Fruit fly (Drosophila melanogaster) whole organism, wandering third instar larva: ENCODE data around the gene CG1309.
A peak's percentile ranks its signal among the peaks of the same experiment; 100 is the strongest.

ENCODE experiments used
- Abd-B ChIP-seq: fragments of >200 bp; optimal IDR thresholded peaks from 2 replicates; lab custom pipeline; 2017; ENCODE audit warnings: missing biosample characterization, missing genetic modification characterization
- CG32264 ChIP-seq: fragments of 200-800 bp; sonication (Bioruptor generic); optimal IDR thresholded peaks from 2 replicates; lab custom pipeline; 2016; ENCODE audit warnings: missing biosample characterization, missing genetic modification characterization
- CrebA ChIP-seq: fragments of 200-800 bp; sonication (Bioruptor generic); optimal IDR thresholded peaks from 2 replicates; lab custom pipeline; 2016; ENCODE audit warnings: missing biosample characterization, mild to moderate bottlenecking, missing genetic modification characterization, borderline replicate concordance
- Dfd ChIP-seq: fragments of >200 bp; optimal IDR thresholded peaks from 2 replicates; lab custom pipeline; 2017; ENCODE audit warnings: missing biosample characterization, missing genetic modification characterization
- GATAd ChIP-seq: sonication (Bioruptor generic); optimal IDR thresholded peaks from 2 replicates; lab custom pipeline; 2016; ENCODE audit warnings: missing biosample characterization, missing genetic modification characterization
- HLH106 ChIP-seq: fragments of 200-800 bp; optimal IDR thresholded peaks from 3 replicates; lab custom pipeline; 2019; ENCODE audit warnings: missing biosample characterization, mild to moderate bottlenecking, missing genetic modification characterization, moderate library complexity
- Hnf4 ChIP-seq: fragments of 200-800 bp; sonication (Bioruptor generic); optimal IDR thresholded peaks from 2 replicates; lab custom pipeline; 2016; ENCODE audit warnings: missing biosample characterization, mild to moderate bottlenecking, missing genetic modification characterization
- Hr78 ChIP-seq: fragments of >200 bp; optimal IDR thresholded peaks from 2 replicates; lab custom pipeline; 2017; ENCODE audit warnings: missing biosample characterization, missing genetic modification characterization
- Hr83 ChIP-seq: fragments of 200-300 bp; sonication (Bioruptor generic); optimal IDR thresholded peaks from 2 replicates; lab custom pipeline; 2016; ENCODE audit warnings: missing biosample characterization, mild to moderate bottlenecking, missing genetic modification characterization, moderate library complexity; ENCODE audit not compliant: poor library complexity, severe bottlenecking
- Jra ChIP-seq: sonication (Bioruptor generic); optimal IDR thresholded peaks from 2 replicates; lab custom pipeline; 2016; ENCODE audit warnings: missing biosample characterization, missing genetic modification characterization
- Mio ChIP-seq: sonication (Bioruptor generic); optimal IDR thresholded peaks from 2 replicates; lab custom pipeline; 2016; ENCODE audit warnings: missing biosample characterization, missing genetic modification characterization
- Myc ChIP-seq: fragments of >200 bp; optimal IDR thresholded peaks from 2 replicates; lab custom pipeline; 2017
- OdsH ChIP-seq: fragments of 200-800 bp; sonication (Bioruptor generic); optimal IDR thresholded peaks from 2 replicates; lab custom pipeline; 2016; ENCODE audit warnings: missing biosample characterization, mild to moderate bottlenecking, missing genetic modification characterization
- Rel ChIP-seq, 2 experiments: fragments of 200-800 bp; sonication (Bioruptor generic) in 1 of 2; optimal IDR thresholded peaks; 2 replicates in 1 of 2; 3 replicates in 1 of 2; lab custom pipeline; 2016 to 2019; ENCODE audit warnings: mild to moderate bottlenecking in 2 of 2, missing biosample characterization in 2 of 2, missing genetic modification characterization in 2 of 2, moderate library complexity in 1 of 2
- Sp1 ChIP-seq: fragments of 200-800 bp; sonication (Bioruptor generic); optimal IDR thresholded peaks from 3 replicates; lab custom pipeline; 2019; ENCODE audit warnings: missing biosample characterization, mild to moderate bottlenecking, missing genetic modification characterization, moderate library complexity
- br ChIP-seq: fragments of 200-800 bp; sonication (Bioruptor generic); optimal IDR thresholded peaks from 2 replicates; lab custom pipeline; 2016; ENCODE audit warnings: missing biosample characterization, missing genetic modification characterization
- dl ChIP-seq, 2 experiments: fragments of 175-275, 200-275 bp in 1 of 2; fragments of 200-275 bp in 1 of 2; sonication (Bioruptor generic); optimal IDR thresholded peaks; lab custom pipeline; 2018; ENCODE audit warnings: mild to moderate bottlenecking in 2 of 2, missing biosample characterization in 2 of 2, missing genetic modification characterization in 2 of 2, moderate library complexity in 2 of 2; ENCODE audit not compliant: partially characterized antibody in 2 of 2, insufficient read depth in 1 of 2
- dsf ChIP-seq: sonication (Bioruptor generic); optimal IDR thresholded peaks from 2 replicates; lab custom pipeline; 2016; ENCODE audit warnings: missing biosample characterization, missing genetic modification characterization, borderline replicate concordance
- ey ChIP-seq: fragments of 200-800 bp; sonication (Bioruptor generic); optimal IDR thresholded peaks from 2 replicates; lab custom pipeline; 2016; ENCODE audit warnings: missing biosample characterization, missing genetic modification characterization
- foxo ChIP-seq, 2 experiments: fragments of 200-800 bp; sonication (Bioruptor generic); optimal IDR thresholded peaks; 2 replicates in 1 of 2; 3 replicates in 1 of 2; lab custom pipeline; 2016 to 2017; ENCODE audit warnings: missing biosample characterization in 2 of 2, missing genetic modification characterization in 2 of 2
- fru ChIP-seq: fragments of 200-800 bp; sonication (Bioruptor generic); optimal IDR thresholded peaks from 3 replicates; lab custom pipeline; 2016; ENCODE audit warnings: missing biosample characterization, mild to moderate bottlenecking, missing genetic modification characterization
- h ChIP-seq: fragments of 200-800 bp; sonication (Bioruptor generic); optimal IDR thresholded peaks from 3 replicates; lab custom pipeline; 2016; ENCODE audit warnings: missing biosample characterization, mild to moderate bottlenecking, missing genetic modification characterization
- lola ChIP-seq: fragments of >200 bp; optimal IDR thresholded peaks from 2 replicates; lab custom pipeline; 2017; ENCODE audit warnings: missing biosample characterization, missing genetic modification characterization
- pan ChIP-seq: fragments of >200 bp; optimal IDR thresholded peaks from 2 replicates; lab custom pipeline; 2017
- psq ChIP-seq: fragments of 200-800 bp; sonication (Bioruptor generic); optimal IDR thresholded peaks from 3 replicates; lab custom pipeline; 2017; ENCODE audit warnings: missing biosample characterization, mild to moderate bottlenecking, missing genetic modification characterization, moderate library complexity
- rgr ChIP-seq: fragments of 200-800 bp; sonication (Bioruptor generic); optimal IDR thresholded peaks from 3 replicates; lab custom pipeline; 2016; ENCODE audit warnings: missing biosample characterization, mild to moderate bottlenecking, missing genetic modification characterization
- sage ChIP-seq: fragments of 200-800 bp; sonication (Bioruptor generic); optimal IDR thresholded peaks from 2 replicates; lab custom pipeline; 2016; ENCODE audit warnings: missing biosample characterization, mild to moderate bottlenecking, missing genetic modification characterization
- sv ChIP-seq: fragments of 200-800 bp; sonication (Bioruptor generic); optimal IDR thresholded peaks from 3 replicates; lab custom pipeline; 2016; ENCODE audit warnings: missing biosample characterization, missing genetic modification characterization
- usp ChIP-seq: fragments of >200 bp; optimal IDR thresholded peaks from 2 replicates; lab custom pipeline; 2017; ENCODE audit warnings: missing biosample characterization, missing genetic modification characterization
- woc ChIP-seq: sonication (Bioruptor generic); optimal IDR thresholded peaks from 2 replicates; lab custom pipeline; 2016; ENCODE audit warnings: missing biosample characterization, mild to moderate bottlenecking, missing genetic modification characterization

CG1309 gene

DNA sequence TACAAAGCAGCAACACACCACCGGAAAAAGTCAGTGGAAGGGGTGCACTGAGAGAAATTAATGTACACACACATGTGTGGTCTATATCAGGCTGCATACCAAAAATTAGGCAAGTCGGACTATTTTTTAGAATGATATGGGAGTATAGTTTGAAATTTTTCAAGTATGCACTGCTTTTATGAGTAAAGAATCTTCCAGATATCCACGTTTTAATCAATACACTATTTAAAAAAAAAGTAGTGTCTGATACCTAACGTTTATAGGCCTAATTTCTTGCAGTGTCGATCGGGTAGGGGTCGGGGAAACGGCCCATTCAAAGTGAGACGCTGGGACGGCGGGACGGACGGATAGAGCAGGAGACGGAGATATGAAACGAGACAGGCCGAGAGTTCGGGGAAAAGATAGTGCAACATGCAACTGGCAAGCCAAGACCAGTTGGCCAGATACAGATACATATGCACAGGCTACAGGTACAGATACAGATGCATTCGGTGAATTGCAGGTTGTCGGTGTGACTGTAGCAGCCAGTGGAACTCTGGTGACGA lies 28.8 kb upstream of the CG1309 start:
- TF ChIP-seq ey (GFP tag; lab: Kevin White, UChicago) (peak; percentile 69), HLH106 (peak; percentile 40), rgr (GFP tag; lab: Kevin White, UChicago) (peak; percentile 58), fru (GFP tag; lab: Kevin White, UChicago) (peak; percentile 71), sv (GFP tag; lab: Kevin White, UChicago) (peak; percentile 86), dl (GFP tag; optimal IDR thresholded peaks at IDR 0.05; lab: Kevin White, UChicago; ENCODE audit: insufficient read depth in 1 of 2, partially characterized antibody in 2 of 2) (no peak), pan (lab: Kevin White, UChicago) (no peak), h (GFP tag; lab: Kevin White, UChicago) (peak; percentile 76), dsf (GFP tag; lab: Kevin White, UChicago) (no peak), Hnf4 (GFP tag; lab: Kevin White, UChicago) (peak; percentile 49), Hr83 (no peak), Myc (lab: Kevin White, UChicago) (no peak), br (GFP tag; lab: Kevin White, UChicago) (peak; percentile 62), foxo (GFP tag; optimal IDR thresholded peaks at IDR 0.05; lab: Kevin White, UChicago) (peak in 1 of 2 experiments; percentile 60), GATAd (GFP tag; lab: Kevin White, UChicago) (no peak), OdsH (peak; percentile 41), Abd-B (GFP tag; lab: Kevin White, UChicago) (no peak), psq (GFP tag; lab: Kevin White, UChicago) (peak; percentile 45), Hr78 (no peak), CG32264 (GFP tag; lab: Kevin White, UChicago) (peak; percentile 8), Sp1 (GFP tag; lab: Kevin White, UChicago) (peak; percentile 43), woc (peak; percentile 10), lola (GFP tag; lab: Kevin White, UChicago) (no peak), CrebA (GFP tag; lab: Kevin White, UChicago) (no peak)

DNA sequence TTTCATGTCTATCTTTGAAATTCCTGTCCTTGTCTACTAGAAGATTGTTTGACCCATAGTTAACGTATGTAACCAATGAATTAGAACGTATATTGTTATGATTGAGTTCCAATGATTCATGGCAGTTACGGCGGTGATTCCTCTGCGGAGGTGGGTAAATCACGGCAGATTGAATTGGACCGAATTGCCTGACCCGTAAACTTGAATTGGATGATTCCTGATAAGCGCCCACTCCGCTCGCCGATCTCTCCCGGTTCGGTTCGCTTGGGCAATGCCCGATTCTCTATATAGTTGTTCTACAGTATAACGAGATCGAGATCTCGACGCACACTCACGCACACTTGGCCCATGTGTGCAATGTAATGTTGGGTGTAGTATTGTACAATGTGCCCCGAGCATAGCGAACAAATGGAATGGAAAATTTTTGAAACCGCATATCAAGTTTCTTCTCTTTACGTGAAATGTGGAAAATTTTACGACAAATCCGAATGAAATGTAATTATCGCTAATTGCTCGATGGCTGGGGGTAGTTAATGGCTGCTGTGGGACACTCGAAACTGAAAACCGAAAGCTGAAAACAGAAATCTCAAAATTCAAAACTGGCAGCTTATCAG lies 27.7 kb upstream of the CG1309 start:
- no peak for TF ChIP-seq foxo (GFP tag; optimal IDR thresholded peaks at IDR 0.05; lab: Kevin White, UChicago)
- TF ChIP-seq lola (GFP tag; lab: Kevin White, UChicago) = no peak
- TF ChIP-seq Rel (GFP tag; optimal IDR thresholded peaks at IDR 0.05; lab: Kevin White, UChicago) = no peak
- TF ChIP-seq Rel (tag; optimal IDR thresholded peaks at IDR 0.05; lab: Kevin White, UChicago) = peak; percentile 68

dm6 chr3L:4232227-4232626 lies 27.0 kb upstream of the CG1309 start:
- TF ChIP-seq h (GFP tag; lab: Kevin White, UChicago) = no peak
- TF ChIP-seq Jra (GFP tag; lab: Kevin White, UChicago) = peak; percentile 14

DNA sequence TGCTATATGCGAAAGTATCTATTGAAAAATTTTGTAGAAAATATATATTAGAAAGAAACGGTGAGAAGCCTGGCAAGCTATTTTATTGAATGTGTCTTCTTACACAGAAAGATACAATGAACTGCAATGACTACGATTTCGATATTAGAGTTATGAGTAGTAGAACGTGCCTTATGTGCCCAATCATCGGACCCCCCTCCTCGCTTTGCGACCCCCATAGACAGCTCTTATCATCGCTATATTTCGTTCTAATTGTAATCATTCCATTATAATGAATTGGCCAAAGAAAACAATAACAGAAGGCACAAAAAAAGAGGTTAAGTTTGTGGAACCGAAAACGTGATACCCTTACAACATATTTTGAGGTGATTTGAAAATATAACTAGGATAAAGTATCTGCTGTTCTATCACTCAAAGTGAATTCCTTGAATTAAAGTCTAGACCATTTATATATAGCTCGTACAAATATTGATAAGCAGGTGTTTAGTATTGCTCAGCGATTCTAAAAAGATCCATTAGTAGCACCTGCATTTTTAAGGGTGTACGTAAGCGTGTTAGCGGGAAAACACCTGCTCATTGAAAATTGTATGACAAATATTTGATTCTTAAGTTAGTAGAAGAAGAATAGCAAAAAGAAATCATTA lies 26.4 kb upstream of the CG1309 start:
- TF ChIP-seq Mio (no peak), h (GFP tag; lab: Kevin White, UChicago) (peak; percentile 43), fru (GFP tag; lab: Kevin White, UChicago) (peak; percentile 23), Hr78 (no peak), OdsH (no peak), sage (GFP tag; lab: Kevin White, UChicago) (no peak), Jra (GFP tag; lab: Kevin White, UChicago) (no peak), rgr (GFP tag; lab: Kevin White, UChicago) (no peak), Hr83 (no peak), ey (GFP tag; lab: Kevin White, UChicago) (peak; percentile 15), Dfd (no peak), br (GFP tag; lab: Kevin White, UChicago) (no peak), dsf (GFP tag; lab: Kevin White, UChicago) (no peak), Rel (GFP tag; optimal IDR thresholded peaks at IDR 0.05; lab: Kevin White, UChicago) (no peak), Rel (tag; optimal IDR thresholded peaks at IDR 0.05; lab: Kevin White, UChicago) (no peak), foxo (GFP tag; optimal IDR thresholded peaks at IDR 0.05; lab: Kevin White, UChicago) (no peak), dl (GFP tag; optimal IDR thresholded peaks at IDR 0.05; lab: Kevin White, UChicago; ENCODE audit: insufficient read depth in 1 of 2, partially characterized antibody in 2 of 2) (no peak), usp (GFP tag; lab: Kevin White, UChicago) (no peak), lola (GFP tag; lab: Kevin White, UChicago) (no peak), CrebA (GFP tag; lab: Kevin White, UChicago) (no peak), woc (no peak), GATAd (GFP tag; lab: Kevin White, UChicago) (no peak), sv (GFP tag; lab: Kevin White, UChicago) (no peak), psq (GFP tag; lab: Kevin White, UChicago) (no peak)
- TF ChIP-seq, all 38 proteins: peak for 3
